Worm (Caenorhabditis elegans): ENCODE results near the gene F46B3.14.

DNA sequence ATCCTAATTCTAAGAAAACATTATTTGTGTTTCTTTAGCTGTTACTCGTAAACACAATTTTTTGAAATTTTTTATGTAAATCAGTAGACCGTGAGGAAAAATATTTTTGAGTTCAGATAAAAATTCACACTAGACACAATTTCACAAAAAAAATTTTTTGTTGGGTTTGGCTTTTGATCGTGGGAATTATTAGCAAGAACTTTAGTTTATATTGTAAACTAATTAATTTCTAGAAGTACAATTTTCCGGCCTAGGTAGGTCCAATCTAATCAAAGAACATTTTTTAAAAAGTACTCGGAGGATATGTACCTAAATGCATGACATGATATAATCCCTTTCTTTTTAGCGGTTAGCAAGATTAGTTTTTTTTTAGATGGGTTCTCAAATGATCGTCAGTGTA is 49.0 kb upstream of the F46B3.14 start:
- TF ChIP-seq sea-1 (GFP tag; conservative IDR thresholded peaks at IDR 0.05) (no peak), flt-1 (GFP tag; IDR thresholded peaks at IDR 0.05) (no peak), hnd-1 (tag; optimal IDR thresholded peaks at IDR 0.05) (no peak), aly-1 (tag; optimal IDR thresholded peaks at IDR 0.05) (no peak), ceh-36 (tag; optimal IDR thresholded peaks at IDR 0.05) (no peak), hmg-4 (GFP tag; optimal IDR thresholded peaks at IDR 0.05) (no peak), ets-7 (tag; optimal IDR thresholded peaks at IDR 0.05) (no peak), hmbx-1 (tag; optimal IDR thresholded peaks at IDR 0.05) (no peak)
